Worm (Caenorhabditis elegans) whole organism, young adult: Measurements from ENCODE around the gene ptrn-1.

Experiments
- C06A6.2 ChIP-seq: fragments of 200-800 bp; sonication (Bioruptor generic); conservative IDR thresholded peaks from 2 replicates; pipeline ENCODE4 v1.3.6; 2022; ENCODE audit warnings: missing genetic modification characterization, missing compliant biosample characterization
- D2030.7 ChIP-seq: fragments of 200-800 bp; sonication (Bioruptor generic); IDR thresholded peaks from 2 replicates; pipeline ENCODE4 v1.3.6; 2022; ENCODE audit warnings: missing genetic modification reagents, missing genetic modification characterization, missing compliant biosample characterization
- F55B11.4 ChIP-seq: sonication (generic microtip); optimal IDR thresholded peaks from 2 replicates; lab custom pipeline; 2016; ENCODE audit warnings: missing compliant biosample characterization, missing genetic modification characterization, borderline replicate concordance; ENCODE audit not compliant: insufficient read depth
- K12H6.12 ChIP-seq: fragments of 200-800 bp; sonication (Bioruptor generic); optimal IDR thresholded peaks from 2 replicates; lab custom pipeline; 2018; ENCODE audit warnings: mild to moderate bottlenecking, missing genetic modification characterization, missing compliant biosample characterization
- T07F8.4 ChIP-seq: sonication (generic microtip); optimal IDR thresholded peaks from 2 replicates; lab custom pipeline; 2016; ENCODE audit warnings: mild to moderate bottlenecking, missing genetic modification characterization, moderate library complexity, missing compliant biosample characterization
- Y67H2A.10 ChIP-seq: fragments of 200-800 bp; sonication (Bioruptor generic); conservative IDR thresholded peaks from 2 replicates; pipeline ENCODE4 v1.3.6; 2022; ENCODE audit warnings: missing genetic modification reagents, missing genetic modification characterization, missing compliant biosample characterization
- Y79H2A.3 ChIP-seq: fragments of 200-800 bp; sonication (Bioruptor generic); conservative IDR thresholded peaks from 2 replicates; pipeline ENCODE4 v1.3.6; 2022; ENCODE audit warnings: missing genetic modification reagents, missing genetic modification characterization, missing compliant biosample characterization
- attf-5 ChIP-seq: fragments of 200-800 bp; sonication (Bioruptor generic); optimal IDR thresholded peaks from 2 replicates; lab custom pipeline; 2018; ENCODE audit warnings: mild to moderate bottlenecking, missing genetic modification characterization, missing compliant biosample characterization
- bed-1 ChIP-seq: fragments of 200-800 bp; sonication (Bioruptor generic); IDR thresholded peaks from 2 replicates; pipeline ENCODE4 v1.3.6; 2022; ENCODE audit warnings: missing genetic modification reagents, missing genetic modification characterization, missing compliant biosample characterization
- bed-2 ChIP-seq: fragments of 200-800 bp; sonication (Bioruptor generic); IDR thresholded peaks from 2 replicates; pipeline ENCODE4 v1.3.6; 2022; ENCODE audit warnings: missing genetic modification reagents, missing genetic modification characterization, missing compliant biosample characterization
- cebp-1 ChIP-seq, 2 experiments: fragments of 200-800 bp in 1 of 2; sonication (Bioruptor generic) in 1 of 2; sonication (generic microtip) in 1 of 2; IDR thresholded peaks in 1 of 2; optimal IDR thresholded peaks in 1 of 2; 2 replicates each; pipeline versions ENCODE4 v1.3.6 to Lab custom; 2017 to 2022; ENCODE audit warnings: missing compliant biosample characterization in 2 of 2, missing genetic modification characterization in 2 of 2, mild to moderate bottlenecking in 1 of 2, missing genetic modification reagents in 1 of 2, moderate library complexity in 1 of 2
- cebp-2 ChIP-seq: fragments of 200-800 bp; sonication (Bioruptor generic); IDR thresholded peaks from 2 replicates; pipeline ENCODE4 v1.3.6; 2022; ENCODE audit warnings: missing genetic modification characterization, missing compliant biosample characterization
- ceh-58 ChIP-seq: fragments of 200-800 bp; sonication (Bioruptor generic); IDR thresholded peaks from 2 replicates; pipeline ENCODE4 v1.3.6; 2022; ENCODE audit warnings: missing genetic modification characterization, missing compliant biosample characterization
- chd-7 ChIP-seq: sonication (generic microtip); optimal IDR thresholded peaks from 2 replicates; lab custom pipeline; 2016; ENCODE audit warnings: mild to moderate bottlenecking, missing genetic modification characterization, moderate library complexity, missing compliant biosample characterization
- die-1 ChIP-seq: sonication (generic microtip); optimal IDR thresholded peaks from 2 replicates; lab custom pipeline; 2016; ENCODE audit warnings: missing genotype, mild to moderate bottlenecking, missing genetic modification characterization, missing compliant biosample characterization
- dox-1 ChIP-seq: fragments of 200-800 bp; sonication (Bioruptor generic); IDR thresholded peaks from 2 replicates; pipeline ENCODE4 v1.3.6; 2022; ENCODE audit warnings: missing genetic modification reagents, missing genetic modification characterization, missing compliant biosample characterization
- egrh-3 ChIP-seq: fragments of 200-800 bp; sonication (Bioruptor generic); IDR thresholded peaks from 2 replicates; pipeline ENCODE4 v1.3.6; 2022; ENCODE audit warnings: missing genetic modification reagents, missing genetic modification characterization, missing compliant biosample characterization
- let-526 ChIP-seq: fragments of 200-800 bp; sonication (Bioruptor generic); IDR thresholded peaks from 2 replicates; pipeline ENCODE4 v1.3.6; 2022; ENCODE audit warnings: missing genetic modification reagents, missing genetic modification characterization, missing compliant biosample characterization
- let-607 ChIP-seq, 2 experiments: fragments of 200-800 bp in 1 of 2; sonication (Bioruptor generic) in 1 of 2; sonication (generic microtip) in 1 of 2; optimal IDR thresholded peaks; 2 replicates each; lab custom pipeline; 2016 to 2018; ENCODE audit warnings: mild to moderate bottlenecking in 2 of 2, missing compliant biosample characterization in 2 of 2, missing genetic modification characterization in 2 of 2, moderate library complexity in 2 of 2, missing genotype in 1 of 2
- lin-54 ChIP-seq: fragments of 200-800 bp; sonication (Bioruptor generic); optimal IDR thresholded peaks from 2 replicates; lab custom pipeline; 2018; ENCODE audit warnings: mild to moderate bottlenecking, missing genetic modification characterization, missing compliant biosample characterization
- lir-1 ChIP-seq: fragments of 200-800 bp; sonication (Bioruptor generic); conservative IDR thresholded peaks from 2 replicates; pipeline ENCODE4 v1.3.6; 2022; ENCODE audit warnings: missing genetic modification reagents, missing genetic modification characterization, missing compliant biosample characterization
- mxl-1 ChIP-seq: sonication (generic microtip); optimal IDR thresholded peaks from 2 replicates; lab custom pipeline; 2016; ENCODE audit warnings: missing genetic modification characterization, missing compliant biosample characterization
- nfyb-1 ChIP-seq: fragments of 200-800 bp; sonication (Bioruptor generic); IDR thresholded peaks from 2 replicates; pipeline ENCODE4 v1.3.6; 2022; ENCODE audit warnings: missing genetic modification reagents, missing genetic modification characterization, missing compliant biosample characterization
- rec-8 ChIP-seq, 2 experiments: sonication (generic microtip); optimal IDR thresholded peaks; 2 replicates each; lab custom pipeline; 2016; ENCODE audit warnings: mild to moderate bottlenecking in 2 of 2, missing genetic modification characterization in 2 of 2, missing genetic modification reagents in 2 of 2, missing genotype in 2 of 2, missing biosample characterization in 1 of 2, missing compliant biosample characterization in 1 of 2, moderate library complexity in 1 of 2
- snpc-1.1 ChIP-seq: sonication (generic microtip); optimal IDR thresholded peaks from 2 replicates; lab custom pipeline; 2017; ENCODE audit warnings: missing genetic modification characterization, mild to moderate bottlenecking, missing compliant biosample characterization, antibody characterized with exemption, moderate library complexity, missing genotype, missing genetic modification reagents; ENCODE audit not compliant: insufficient read depth
- snpc-1.3 ChIP-seq: sonication (generic microtip); optimal IDR thresholded peaks from 2 replicates; lab custom pipeline; 2017; ENCODE audit warnings: missing genetic modification characterization, mild to moderate bottlenecking, missing compliant biosample characterization, antibody characterized with exemption, moderate library complexity, missing genotype, missing genetic modification reagents; ENCODE audit not compliant: insufficient read depth
- tbp1 ChIP-seq: fragments of 200-800 bp; sonication (Bioruptor generic); optimal IDR thresholded peaks from 2 replicates; lab custom pipeline; 2018; ENCODE audit warnings: mild to moderate bottlenecking, missing genetic modification characterization, missing compliant biosample characterization
- zfh-2 ChIP-seq: fragments of 200-800 bp; sonication (Bioruptor generic); conservative IDR thresholded peaks from 2 replicates; pipeline ENCODE4 v1.3.6; 2022; ENCODE audit warnings: missing genetic modification reagents, missing genetic modification characterization, missing compliant biosample characterization
- zim-3 ChIP-seq: sonication (generic microtip); optimal IDR thresholded peaks from 2 replicates; lab custom pipeline; 2017; ENCODE audit warnings: mild to moderate bottlenecking, missing genetic modification characterization, moderate library complexity, missing compliant biosample characterization
- ztf-26 ChIP-seq: sonication (generic microtip); optimal IDR thresholded peaks from 2 replicates; lab custom pipeline; 2017; ENCODE audit warnings: missing genetic modification characterization, missing compliant biosample characterization

Gene ptrn-1

ce11 chrX:17006843-17007242 lies 23.2 kb downstream of the ptrn-1 start:
- TF ChIP-seq Y67H2A.10 (GFP tag; lab: Robert Waterston, UW) (no peak), die-1 (tag; lab: Kevin White, UChicago) (no peak), lir-1 (GFP tag; lab: Robert Waterston, UW) (no peak), Y79H2A.3 (GFP tag; lab: Robert Waterston, UW) (no peak), ztf-26 (tag; lab: Kevin White, UChicago) (no peak), bed-1 (GFP tag; lab: Robert Waterston, UW) (no peak), zfh-2 (GFP tag; lab: Robert Waterston, UW) (peak; percentile 94), let-607 (tag; optimal IDR thresholded peaks at IDR 0.05; lab: Kevin White, UChicago) (no peak), rec-8 (tag; optimal IDR thresholded peaks at IDR 0.05; lab: Kevin White, UChicago) (no peak), egrh-3 (GFP tag; lab: Robert Waterston, UW) (peak; percentile 75), mxl-1 (no peak), let-526 (GFP tag; lab: Robert Waterston, UW) (no peak), snpc-1.1 (tag; lab: Kevin White, UChicago) (no peak), attf-5 (GFP tag; lab: Kevin White, UChicago) (no peak), T07F8.4 (no peak), lin-54 (GFP tag; lab: Kevin White, UChicago) (no peak)

- TF ChIP-seq tbp1 = no peak
- peak; percentile 38; the same call in 1 of the 2 replicates for TF ChIP-seq zfh-2 (GFP tag; lab: Robert Waterston, UW)
- peak; percentile 7 for TF ChIP-seq K12H6.12 (tag; lab: Kevin White, UChicago)
- no peak for TF ChIP-seq nfyb-1 (GFP tag; lab: Robert Waterston, UW)
- no peak for TF ChIP-seq Y67H2A.10 (GFP tag; lab: Robert Waterston, UW)
- no peak for TF ChIP-seq zim-3
Observed at ce11 chrX:17003473-17004123, 26.4 kb downstream of the ptrn-1 start.

ce11 chrX:17002149-17002548 lies 27.9 kb downstream of the ptrn-1 start:
- no peak for TF ChIP-seq cebp-1 (GFP tag; IDR thresholded peaks at IDR 0.05; lab: Robert Waterston, UW)
- peak; percentile 80 for TF ChIP-seq cebp-1 (tag; optimal IDR thresholded peaks at IDR 0.05; lab: Kevin White, UChicago)
- no peak for TF ChIP-seq snpc-1.3 (tag; lab: Kevin White, UChicago)

ce11 chrX:16999649-17000048 lies 30.4 kb downstream of the ptrn-1 start:
- TF ChIP-seq C06A6.2 (GFP tag; lab: Robert Waterston, UW) = no peak
- no peak for TF ChIP-seq F55B11.4 (tag; lab: Kevin White, UChicago)
- no peak for TF ChIP-seq ceh-58 (GFP tag; lab: Robert Waterston, UW)
- TF ChIP-seq cebp-2 (GFP tag; lab: Robert Waterston, UW) = no peak
- no peak for TF ChIP-seq D2030.7
- no peak for TF ChIP-seq cebp-1 (GFP tag; IDR thresholded peaks at IDR 0.05; lab: Robert Waterston, UW)
- no peak for TF ChIP-seq cebp-1 (tag; optimal IDR thresholded peaks at IDR 0.05; lab: Kevin White, UChicago)
- peak; percentile 28; the same call in 1 of the 2 replicates for TF ChIP-seq zfh-2 (GFP tag; lab: Robert Waterston, UW)

ce11 chrX:16998981-16999380 lies 31.0 kb downstream of the ptrn-1 start:
- TF ChIP-seq zim-3 (no peak), dox-1 (GFP tag; lab: Robert Waterston, UW) (peak; percentile 30; the same call in 1 of the 2 replicates), bed-2 (GFP tag; lab: Robert Waterston, UW) (no peak), chd-7 (tag; lab: Kevin White, UChicago) (no peak), T07F8.4 (no peak), nfyb-1 (GFP tag; lab: Robert Waterston, UW) (0 out of 2 replicates have a peak, but pooled peaks have one; percentile 8), zfh-2 (GFP tag; lab: Robert Waterston, UW) (peak; percentile 86), egrh-3 (GFP tag; lab: Robert Waterston, UW) (peak; percentile 29; the same call in 1 of the 2 replicates), Y79H2A.3 (GFP tag; lab: Robert Waterston, UW) (no peak), ztf-26 (tag; lab: Kevin White, UChicago) (no peak)
